Fruit fly (Drosophila melanogaster): ENCODE measurements around the gene Ddc.

- peak; percentile 0 to 12 for TF ChIP-seq CTCF (optimal IDR thresholded peaks at IDR 0.05)
- TF ChIP-seq CG8478 (optimal IDR thresholded peaks at IDR 0.05): no peak
These were observed 45.9 kb upstream of the Ddc start for dm6 chr2L:19165998-19166397.
